Fruit fly (Drosophila melanogaster) whole organism, embryonic: Measurements from ENCODE around the gene TwdlE.

Source experiments
- Atf-2 ChIP-seq: fragments of 200-800 bp; sonication (Bioruptor generic); optimal IDR thresholded peaks from 2 replicates; lab custom pipeline; 2016; ENCODE audit warnings: missing biosample characterization, missing genetic modification characterization
- BEAF-32 ChIP-seq: fragments of 200-800 bp; sonication (Bioruptor generic); optimal IDR thresholded peaks from 3 replicates; lab custom pipeline; 2017; ENCODE audit warnings: missing biosample characterization, missing genetic modification characterization, mild to moderate bottlenecking, moderate library complexity, missing genetic modification reagents
- CG10431 ChIP-seq: fragments of 200-800 bp; sonication (Bioruptor generic); optimal IDR thresholded peaks from 3 replicates; lab custom pipeline; 2018; ENCODE audit warnings: missing biosample characterization, mild to moderate bottlenecking, missing genetic modification characterization
- CG12219 ChIP-seq: fragments of 200-800 bp; sonication (Bioruptor generic); optimal IDR thresholded peaks from 3 replicates; lab custom pipeline; 2018; ENCODE audit warnings: missing biosample characterization, mild to moderate bottlenecking, missing genetic modification characterization
- CG12391 ChIP-seq: fragments of 200-800 bp; sonication (Bioruptor generic); optimal IDR thresholded peaks from 3 replicates; lab custom pipeline; 2018; ENCODE audit warnings: missing biosample characterization, mild to moderate bottlenecking, missing genetic modification characterization, moderate library complexity
- CG14710 ChIP-seq: fragments of 200-800 bp; sonication (Bioruptor generic); optimal IDR thresholded peaks from 3 replicates; lab custom pipeline; 2019; ENCODE audit warnings: missing biosample characterization, mild to moderate bottlenecking, missing genetic modification characterization, moderate library complexity
- CG15514 ChIP-seq: fragments of 200-800 bp; sonication (Bioruptor generic); optimal IDR thresholded peaks from 3 replicates; lab custom pipeline; 2017; ENCODE audit warnings: missing biosample characterization, missing genetic modification characterization, mild to moderate bottlenecking, moderate library complexity, missing genetic modification reagents
- CG2202 ChIP-seq: fragments of 200-800 bp; sonication (Bioruptor generic); optimal IDR thresholded peaks from 2 replicates; lab custom pipeline; 2018; ENCODE audit warnings: missing biosample characterization, mild to moderate bottlenecking, missing genetic modification characterization
- CG2875 ChIP-seq: fragments of 200-800 bp; sonication (Bioruptor generic); optimal IDR thresholded peaks from 2 replicates; lab custom pipeline; 2017; ENCODE audit warnings: missing biosample characterization, mild to moderate bottlenecking, missing genetic modification characterization, missing genetic modification reagents
- CG31224 ChIP-seq: fragments of 200-800 bp; sonication (Bioruptor generic); IDR thresholded peaks from 2 replicates; pipeline ENCODE4 v1.3.6; 2022; ENCODE audit warnings: missing biosample characterization, missing genetic modification characterization
- CG3726 ChIP-seq: fragments of 200-800 bp; sonication (Bioruptor generic); IDR thresholded peaks from 3 replicates; pipeline ENCODE4, ENCODE4 v1.3.6; 2022; ENCODE audit warnings: missing biosample characterization, missing genetic modification characterization
- CG4707 ChIP-seq: fragments of 200-800 bp; sonication (Bioruptor generic); optimal IDR thresholded peaks from 2 replicates; lab custom pipeline; 2018; ENCODE audit warnings: missing biosample characterization, mild to moderate bottlenecking, missing genetic modification characterization, moderate library complexity
- CG7357 ChIP-seq: fragments of 200-800 bp; sonication (Bioruptor generic); IDR thresholded peaks from 3 replicates; pipeline ENCODE4 v1.3.6; 2022; ENCODE audit warnings: missing biosample characterization, missing genetic modification characterization
- CG7839 ChIP-seq: fragments of 200-800 bp; sonication (Bioruptor generic); optimal IDR thresholded peaks from 3 replicates; lab custom pipeline; 2018; ENCODE audit warnings: missing biosample characterization, mild to moderate bottlenecking, missing genetic modification characterization, moderate library complexity
- CG8089 ChIP-seq: fragments of 200-800 bp; sonication (Bioruptor generic); optimal IDR thresholded peaks from 3 replicates; lab custom pipeline; 2016; ENCODE audit warnings: missing biosample characterization, missing genetic modification characterization
- CG8281 ChIP-seq: fragments of 200-800 bp; sonication (Bioruptor generic); optimal IDR thresholded peaks from 2 replicates; lab custom pipeline; 2018; ENCODE audit warnings: missing biosample characterization, mild to moderate bottlenecking, missing genetic modification characterization, moderate library complexity
- CG8765 ChIP-seq: fragments of 200-800 bp; sonication (Bioruptor generic); IDR thresholded peaks from 2 replicates; pipeline ENCODE4 v1.3.6; 2022; ENCODE audit warnings: missing biosample characterization, missing genetic modification characterization
- D19A ChIP-seq: fragments of 200-800 bp; optimal IDR thresholded peaks from 3 replicates; lab custom pipeline; 2019; ENCODE audit warnings: missing biosample characterization, mild to moderate bottlenecking, missing genetic modification characterization, moderate library complexity
- Drgx ChIP-seq: fragments of 200-800 bp; sonication (Bioruptor generic); IDR thresholded peaks from 2 replicates; pipeline ENCODE4 v1.3.6; 2022; ENCODE audit warnings: missing biosample characterization, missing genetic modification characterization
- Fer2 ChIP-seq: fragments of 200-800 bp; sonication (Bioruptor generic); optimal IDR thresholded peaks from 2 replicates; lab custom pipeline; 2018; ENCODE audit warnings: missing biosample characterization, mild to moderate bottlenecking, missing genetic modification characterization, moderate library complexity
- Hmx ChIP-seq: fragments of 200-800 bp; sonication (Bioruptor generic); optimal IDR thresholded peaks from 2 replicates; lab custom pipeline; 2016; ENCODE audit warnings: missing biosample characterization, missing genetic modification characterization
- Mes4 ChIP-seq: fragments of 200-800 bp; sonication (Bioruptor generic); optimal IDR thresholded peaks from 2 replicates; lab custom pipeline; 2016; ENCODE audit warnings: missing biosample characterization, missing genetic modification characterization
- NC2β ChIP-seq: fragments of 200-800 bp; sonication (Bioruptor generic); optimal IDR thresholded peaks from 2 replicates; lab custom pipeline; 2016; ENCODE audit warnings: missing biosample characterization, missing genetic modification characterization
- NfI ChIP-seq: fragments of 200-800 bp; sonication (Bioruptor generic); optimal IDR thresholded peaks from 3 replicates; lab custom pipeline; 2018; ENCODE audit warnings: missing biosample characterization, mild to moderate bottlenecking, missing genetic modification characterization, moderate library complexity
- Oaz ChIP-seq: fragments of 200-800 bp; sonication (Bioruptor generic); IDR thresholded peaks from 2 replicates; pipeline ENCODE4 v1.3.6; 2022; ENCODE audit warnings: missing biosample characterization, missing genetic modification characterization
- Oli ChIP-seq: fragments of 200-800 bp; sonication (Bioruptor generic); optimal IDR thresholded peaks from 2 replicates; lab custom pipeline; 2018; ENCODE audit warnings: missing biosample characterization, mild to moderate bottlenecking, missing genetic modification characterization, moderate library complexity
- ato ChIP-seq: fragments of 200-800 bp; sonication (Bioruptor generic); IDR thresholded peaks from 2 replicates; pipeline ENCODE4 v1.3.6; 2022; ENCODE audit warnings: missing biosample characterization, missing genetic modification characterization; ENCODE audit not compliant: partially characterized antibody
- chm ChIP-seq: fragments of 200-800 bp; sonication (Bioruptor generic); IDR thresholded peaks from 2 replicates; pipeline ENCODE4 v1.3.6; 2022; ENCODE audit warnings: missing biosample characterization, missing genetic modification characterization
- dati ChIP-seq: fragments of 200-800 bp; sonication (Bioruptor generic); IDR thresholded peaks from 2 replicates; pipeline ENCODE4 v1.3.6; 2022; ENCODE audit warnings: missing biosample characterization, missing genetic modification characterization
- dimm ChIP-seq: fragments of 200-800 bp; sonication (Bioruptor generic); IDR thresholded peaks from 2 replicates; pipeline ENCODE4 v1.3.6; 2022; ENCODE audit warnings: missing biosample characterization, missing genetic modification characterization
- eyg ChIP-seq: fragments of 200-800 bp; sonication (Bioruptor generic); optimal IDR thresholded peaks from 3 replicates; lab custom pipeline; 2016; ENCODE audit warnings: missing biosample characterization, missing genetic modification characterization
- ftz-f1 ChIP-seq: fragments of 200-800 bp; sonication (Bioruptor generic); optimal IDR thresholded peaks from 2 replicates; lab custom pipeline; 2016; ENCODE audit warnings: missing biosample characterization, missing genetic modification characterization
- gcm2 ChIP-seq: fragments of 200-800 bp; sonication (Bioruptor generic); optimal IDR thresholded peaks from 2 replicates; lab custom pipeline; 2016; ENCODE audit warnings: missing biosample characterization, missing genetic modification characterization
- gfzf ChIP-seq: fragments of 200-800 bp; sonication (Bioruptor generic); optimal IDR thresholded peaks from 2 replicates; lab custom pipeline; 2016; ENCODE audit warnings: missing biosample characterization, mild to moderate bottlenecking, missing genetic modification characterization, moderate library complexity
- grau ChIP-seq: fragments of 200-800 bp; optimal IDR thresholded peaks from 3 replicates; lab custom pipeline; 2019; ENCODE audit warnings: missing biosample characterization, mild to moderate bottlenecking, missing genetic modification characterization, moderate library complexity
- her ChIP-seq: fragments of 200-800 bp; sonication (Bioruptor generic); optimal IDR thresholded peaks from 2 replicates; lab custom pipeline; 2016; ENCODE audit warnings: missing biosample characterization, missing genetic modification characterization
- lbe ChIP-seq: fragments of 200-800 bp; sonication (Bioruptor generic); optimal IDR thresholded peaks from 2 replicates; lab custom pipeline; 2016; ENCODE audit warnings: missing biosample characterization, mild to moderate bottlenecking, missing genetic modification characterization
- lilli ChIP-seq: fragments of 200-800 bp; sonication (Bioruptor generic); optimal IDR thresholded peaks from 3 replicates; lab custom pipeline; 2016; ENCODE audit warnings: missing biosample characterization, missing genetic modification characterization
- lmd ChIP-seq: fragments of 200-800 bp; sonication (Bioruptor generic); IDR thresholded peaks from 2 replicates; pipeline ENCODE4 v1.3.6; 2022; ENCODE audit warnings: missing biosample characterization, missing genetic modification characterization
- luna ChIP-seq: fragments of 200-800 bp; sonication (Bioruptor generic); optimal IDR thresholded peaks from 2 replicates; lab custom pipeline; 2016; ENCODE audit warnings: missing biosample characterization, missing genetic modification characterization
- nerfin-2 ChIP-seq: fragments of 200-800 bp; sonication (Bioruptor generic); IDR thresholded peaks from 2 replicates; pipeline ENCODE4 v1.3.6; 2022; ENCODE audit warnings: missing biosample characterization, missing genetic modification characterization; ENCODE audit not compliant: partially characterized antibody
- nom ChIP-seq: fragments of 200-800 bp; sonication (Bioruptor generic); optimal IDR thresholded peaks from 2 replicates; lab custom pipeline; 2017; ENCODE audit warnings: missing biosample characterization, missing genetic modification characterization, mild to moderate bottlenecking, moderate library complexity, missing genetic modification reagents
- odd ChIP-seq: fragments of 200-800 bp; sonication (Bioruptor generic); optimal IDR thresholded peaks from 2 replicates; lab custom pipeline; 2017; ENCODE audit warnings: missing biosample characterization, mild to moderate bottlenecking, missing genetic modification characterization
- pfk ChIP-seq: fragments of 200-800 bp; sonication (Bioruptor generic); optimal IDR thresholded peaks from 2 replicates; lab custom pipeline; 2018; ENCODE audit warnings: missing biosample characterization, mild to moderate bottlenecking, missing genetic modification characterization, moderate library complexity
- sna ChIP-seq: fragments of 200-800 bp; sonication (Bioruptor generic); IDR thresholded peaks from 2 replicates; pipeline ENCODE4 v1.3.6; 2022; ENCODE audit warnings: missing biosample characterization, missing genetic modification characterization; ENCODE audit not compliant: partially characterized antibody
- tio ChIP-seq: fragments of 200-800 bp; sonication (Bioruptor generic); optimal IDR thresholded peaks from 2 replicates; lab custom pipeline; 2017; ENCODE audit warnings: missing biosample characterization, missing genetic modification characterization, inconsistent platforms
- tx ChIP-seq: fragments of 200-800 bp; sonication (Bioruptor generic); optimal IDR thresholded peaks from 2 replicates; lab custom pipeline; 2016; ENCODE audit warnings: missing biosample characterization, missing genetic modification characterization
- wdn ChIP-seq: fragments of 200-800 bp; sonication (Bioruptor generic); IDR thresholded peaks from 2 replicates; pipeline ENCODE4 v1.3.6; 2022; ENCODE audit warnings: missing biosample characterization, missing genetic modification characterization
- zen2 ChIP-seq: fragments of 200-800 bp; sonication (Bioruptor generic); IDR thresholded peaks from 3 replicates; pipeline ENCODE4 v1.3.6; 2022; ENCODE audit warnings: missing biosample characterization, missing genetic modification characterization; ENCODE audit not compliant: partially characterized antibody
- zf30C ChIP-seq: fragments of 200-800 bp; sonication (Bioruptor generic); optimal IDR thresholded peaks from 3 replicates; lab custom pipeline; 2018; ENCODE audit warnings: missing biosample characterization, mild to moderate bottlenecking, missing genetic modification characterization
- zfh1 ChIP-seq: fragments of 200-800 bp; sonication (Bioruptor generic); IDR thresholded peaks from 3 replicates; pipeline ENCODE4 v1.3.6; 2022; ENCODE audit warnings: missing biosample characterization, missing genetic modification characterization

Gene TwdlE

DNA sequence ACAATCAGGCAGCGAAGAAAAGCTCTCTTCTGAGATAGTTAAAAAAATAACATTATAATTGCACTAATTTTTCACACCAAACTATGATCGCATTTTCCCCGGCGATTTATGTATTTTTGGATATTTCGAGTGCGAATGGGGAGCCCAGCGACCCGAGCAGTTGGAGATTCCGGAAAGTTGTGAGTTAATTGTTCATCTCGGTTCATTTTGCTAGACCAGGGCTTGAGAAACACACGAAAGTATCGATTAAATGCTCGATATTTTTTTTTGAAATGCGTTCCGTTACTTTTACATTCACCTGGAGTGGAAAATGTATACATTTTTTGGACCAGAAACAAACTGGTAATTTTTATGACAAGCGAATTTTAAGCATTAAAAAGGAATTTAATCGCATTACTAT is 50.1 kb downstream of the TwdlE start, which contains the start of gene Cdc14 (continued):
- TF ChIP-seq odd (GFP tag; lab: Kevin White, UChicago) (no peak), CG3726 (GFP tag; lab: Robert Waterston, UW) (no peak), lilli (GFP tag; lab: Kevin White, UChicago) (no peak), Mes4 (GFP tag; lab: Kevin White, UChicago) (no peak), dimm (GFP tag; lab: Robert Waterston, UW) (no peak), Fer2 (tag; lab: Kevin White, UChicago) (no peak), zf30C (no peak), Oaz (GFP tag; lab: Robert Waterston, UW) (no peak), CG8089 (no peak), lbe (GFP tag; lab: Kevin White, UChicago) (no peak), ftz-f1 (GFP tag; lab: Kevin White, UChicago) (no peak), zfh1 (GFP tag; lab: Robert Waterston, UW) (no peak), dati (GFP tag; lab: Robert Waterston, UW) (no peak), sna (GFP tag; lab: Robert Waterston, UW) (no peak), eyg (GFP tag; lab: Kevin White, UChicago) (no peak), CG31224 (GFP tag; lab: Robert Waterston, UW) (no peak), CG4707 (GFP tag; lab: Kevin White, UChicago) (no peak), pfk (GFP tag; lab: Kevin White, UChicago) (no peak), CG8765 (GFP tag; lab: Robert Waterston, UW) (no peak), Atf-2 (no peak), Drgx (GFP tag; lab: Robert Waterston, UW) (no peak), tio (GFP tag; lab: Kevin White, UChicago) (no peak), zen2 (GFP tag; lab: Robert Waterston, UW) (peak; percentile 53; the same call in 1 of the 3 replicates), CG12219 (GFP tag; lab: Kevin White, UChicago) (no peak), gcm2 (no peak), Oli (tag; lab: Kevin White, UChicago) (no peak), NfI (GFP tag; lab: Kevin White, UChicago) (no peak), luna (no peak), CG14710 (peak; percentile 52), CG2875 (GFP tag; lab: Kevin White, UChicago) (no peak), NC2β (GFP tag; lab: Kevin White, UChicago) (no peak), CG10431 (no peak), BEAF-32 (GFP tag; lab: Kevin White, UChicago) (peak; percentile 69), CG12391 (no peak), gfzf (GFP tag; lab: Kevin White, UChicago) (no peak), Hmx (GFP tag; lab: Kevin White, UChicago) (no peak), CG7839 (tag; lab: Kevin White, UChicago) (no peak), CG2202 (tag; lab: Kevin White, UChicago) (no peak), lmd (GFP tag; lab: Robert Waterston, UW) (no peak), ato (GFP tag; lab: Robert Waterston, UW) (peak; percentile 44; the same call in 1 of the 2 replicates), tx (no peak), nom (GFP tag; lab: Kevin White, UChicago) (peak; percentile 4), CG7357 (GFP tag; lab: Robert Waterston, UW) (no peak), her (GFP tag; lab: Kevin White, UChicago) (no peak), grau (tag; lab: Kevin White, UChicago) (no peak), chm (GFP tag; lab: Robert Waterston, UW) (peak; percentile 43; the same call in 1 of the 2 replicates), CG8281 (tag; lab: Kevin White, UChicago) (no peak), nerfin-2 (GFP tag; lab: Robert Waterston, UW) (peak; percentile 54), D19A (tag; lab: Kevin White, UChicago) (peak; percentile 14), CG15514 (GFP tag; lab: Kevin White, UChicago) (peak; percentile 98), wdn (GFP tag; lab: Robert Waterston, UW) (no peak)
